Worm (Caenorhabditis elegans) whole organism, late embryonic: ENCODE results near the gene brc-2.

ENCODE experiments used
- ama-1 ChIP-seq: fragments of 150-350 bp; optimal IDR thresholded peaks from 2 replicates; lab custom pipeline; 2014
- ceh-22 ChIP-seq: sonication (generic microtip); optimal IDR thresholded peaks from 2 replicates; lab custom pipeline; 2017; ENCODE audit warnings: missing biosample characterization, missing genetic modification characterization
- ceh-6 ChIP-seq: fragments of 200-800 bp; sonication (Bioruptor generic); optimal IDR thresholded peaks from 2 replicates; lab custom pipeline; 2018; ENCODE audit warnings: mild to moderate bottlenecking, missing genetic modification characterization, missing compliant biosample characterization
- fax-1 ChIP-seq: sonication (generic microtip); optimal IDR thresholded peaks from 2 replicates; lab custom pipeline; 2016; ENCODE audit warnings: missing genotype, missing genetic modification characterization, missing compliant biosample characterization
- fkh-6 ChIP-seq: sonication (generic microtip); optimal IDR thresholded peaks from 2 replicates; lab custom pipeline; 2016; ENCODE audit warnings: missing genetic modification characterization, missing compliant biosample characterization
- hlh-15 ChIP-seq: sonication (generic microtip); optimal IDR thresholded peaks from 2 replicates; lab custom pipeline; 2016; ENCODE audit warnings: missing genetic modification characterization, missing compliant biosample characterization
- pag-3 ChIP-seq: sonication (generic microtip); optimal IDR thresholded peaks from 2 replicates; lab custom pipeline; 2016; ENCODE audit warnings: missing compliant biosample characterization, missing genetic modification characterization, borderline replicate concordance

- TF ChIP-seq ceh-22 (no peak), hlh-15 (no peak), pag-3 (tag; lab: Kevin White, UChicago) (no peak), ama-1 (lab: Kevin White, UChicago) (no peak), fkh-6 (tag; lab: Kevin White, UChicago) (no peak), ceh-6 (GFP tag; lab: Kevin White, UChicago) (no peak), fax-1 (tag; lab: Kevin White, UChicago) (no peak)
These were observed 21.2 kb downstream of the brc-2 start for ce11 chrIII:6881745-6882144.
